Worm (Caenorhabditis elegans) whole organism, late embryonic: ENCODE measurements around the gene F11A5.16.

ENCODE experiments used
- hlh-13 ChIP-seq: fragments of 200-800 bp; sonication (Bioruptor generic); optimal IDR thresholded peaks from 2 replicates; lab custom pipeline; 2018; ENCODE audit warnings: mild to moderate bottlenecking, missing genetic modification characterization, missing compliant biosample characterization
- pqm-1 ChIP-seq: sonication (generic microtip); optimal IDR thresholded peaks from 2 replicates; lab custom pipeline; 2016; ENCODE audit warnings: missing genetic modification characterization, missing compliant biosample characterization

ce11 chrV:16162124-16162735 is 48.5 kb upstream of the F11A5.16 start, which contains the start of the genes str-109 and F10A3.11:
- TF ChIP-seq hlh-13 (GFP tag; lab: Kevin White, UChicago) (no peak), pqm-1 (tag; lab: Kevin White, UChicago) (no peak)
